Fruit fly (Drosophila melanogaster) whole organism, embryonic: Measurements from ENCODE around the gene sit.

Source experiments
- B-H1 ChIP-seq: fragments of 200-800 bp; sonication (Bioruptor generic); IDR thresholded peaks from 3 replicates; pipeline ENCODE4 v1.3.6; 2022; ENCODE audit warnings: missing biosample characterization, missing genetic modification characterization
- BEAF-32 ChIP-seq: fragments of 200-800 bp; sonication (Bioruptor generic); optimal IDR thresholded peaks from 3 replicates; lab custom pipeline; 2017; ENCODE audit warnings: missing biosample characterization, missing genetic modification characterization, mild to moderate bottlenecking, moderate library complexity, missing genetic modification reagents
- CG10543 ChIP-seq: fragments of 200-800 bp; sonication (Bioruptor generic); optimal IDR thresholded peaks from 3 replicates; lab custom pipeline; 2017; ENCODE audit warnings: missing biosample characterization, mild to moderate bottlenecking, missing genetic modification characterization, moderate library complexity
- CG10959 ChIP-seq: fragments of 200-800 bp; sonication (Bioruptor generic); IDR thresholded peaks from 2 replicates; pipeline ENCODE4 v1.3.6; 2022; ENCODE audit warnings: missing biosample characterization, missing genetic modification characterization
- CG12769 ChIP-seq: fragments of 200-800 bp; sonication (Bioruptor generic); optimal IDR thresholded peaks from 2 replicates; lab custom pipeline; 2019; ENCODE audit warnings: missing biosample characterization, mild to moderate bottlenecking, missing genetic modification characterization, moderate library complexity
- CG13424 ChIP-seq: fragments of 200-800 bp; sonication (Bioruptor generic); optimal IDR thresholded peaks from 2 replicates; lab custom pipeline; 2019; ENCODE audit warnings: missing biosample characterization, mild to moderate bottlenecking, missing genetic modification characterization, moderate library complexity
- CG15269 ChIP-seq: fragments of 200-800 bp; sonication (Bioruptor generic); optimal IDR thresholded peaks from 2 replicates; lab custom pipeline; 2018; ENCODE audit warnings: missing biosample characterization, mild to moderate bottlenecking, missing genetic modification characterization, moderate library complexity
- CG15514 ChIP-seq: fragments of 200-800 bp; sonication (Bioruptor generic); optimal IDR thresholded peaks from 3 replicates; lab custom pipeline; 2017; ENCODE audit warnings: missing biosample characterization, missing genetic modification characterization, mild to moderate bottlenecking, moderate library complexity, missing genetic modification reagents
- CG18599 ChIP-seq: fragments of 200-800 bp; sonication (Bioruptor generic); optimal IDR thresholded peaks from 3 replicates; lab custom pipeline; 2017; ENCODE audit warnings: missing biosample characterization, missing genetic modification characterization, mild to moderate bottlenecking, moderate library complexity, missing genetic modification reagents
- CG3281 ChIP-seq: fragments of 200-800 bp; sonication (Bioruptor generic); optimal IDR thresholded peaks from 3 replicates; lab custom pipeline; 2017; ENCODE audit warnings: missing biosample characterization, mild to moderate bottlenecking, missing genetic modification characterization
- CG6689 ChIP-seq: fragments of 200-800 bp; sonication (Bioruptor generic); IDR thresholded peaks from 2 replicates; pipeline ENCODE4 v1.3.6; 2022; ENCODE audit warnings: missing biosample characterization, missing genetic modification characterization
- CG6765 ChIP-seq: fragments of 200-800 bp; sonication (Bioruptor generic); optimal IDR thresholded peaks from 3 replicates; lab custom pipeline; 2017; ENCODE audit warnings: missing biosample characterization, mild to moderate bottlenecking, missing genetic modification characterization
- CG8359 ChIP-seq: fragments of 200-800 bp; sonication (Bioruptor generic); optimal IDR thresholded peaks from 2 replicates; lab custom pipeline; 2017; ENCODE audit warnings: missing biosample characterization, mild to moderate bottlenecking, missing genetic modification characterization, borderline replicate concordance
- CG9437 ChIP-seq: fragments of 200-800 bp; sonication (Bioruptor generic); optimal IDR thresholded peaks from 2 replicates; lab custom pipeline; 2018; ENCODE audit warnings: missing biosample characterization, mild to moderate bottlenecking, missing genetic modification characterization
- Drgx ChIP-seq: fragments of 200-800 bp; sonication (Bioruptor generic); IDR thresholded peaks from 2 replicates; pipeline ENCODE4 v1.3.6; 2022; ENCODE audit warnings: missing biosample characterization, missing genetic modification characterization
- ERR ChIP-seq: fragments of 200-800 bp; sonication (Bioruptor generic); optimal IDR thresholded peaks from 2 replicates; lab custom pipeline; 2016; ENCODE audit warnings: missing biosample characterization, missing genetic modification characterization
- Eip74EF ChIP-seq, 2 experiments: fragments of 200-800 bp in 1 of 2; fragments of >200 bp in 1 of 2; sonication (Bioruptor generic) in 1 of 2; optimal IDR thresholded peaks; 2 replicates each; lab custom pipeline; 2017 to 2019; ENCODE audit warnings: missing biosample characterization in 2 of 2, missing genetic modification characterization in 2 of 2, mild to moderate bottlenecking in 1 of 2, moderate library complexity in 1 of 2
- Hey ChIP-seq: fragments of 200-800 bp; sonication (Bioruptor generic); optimal IDR thresholded peaks from 3 replicates; lab custom pipeline; 2018; ENCODE audit warnings: missing biosample characterization, mild to moderate bottlenecking, missing genetic modification characterization
- HmgZ ChIP-seq: fragments of 200-800 bp; sonication (Bioruptor generic); optimal IDR thresholded peaks from 2 replicates; lab custom pipeline; 2018; ENCODE audit warnings: missing biosample characterization, mild to moderate bottlenecking, missing genetic modification characterization
- MESR4 ChIP-seq: fragments of 200-800 bp; sonication (Bioruptor generic); optimal IDR thresholded peaks from 2 replicates; lab custom pipeline; 2018; ENCODE audit warnings: missing biosample characterization, mild to moderate bottlenecking, missing genetic modification characterization, moderate library complexity
- Med ChIP-seq: fragments of 200-800 bp; sonication (Bioruptor generic); peaks from one replicate; lab custom pipeline; 2016; ENCODE audit warnings: missing biosample characterization, missing genetic modification characterization, mild to moderate bottlenecking, inconsistent platforms, moderate library complexity
- Myb ChIP-seq: fragments of 200-800 bp; sonication (Bioruptor generic); optimal IDR thresholded peaks from 2 replicates; lab custom pipeline; 2016; ENCODE audit warnings: missing biosample characterization, missing genetic modification characterization
- Poxn ChIP-seq: fragments of 200-800 bp; sonication (Bioruptor generic); IDR thresholded peaks from 2 replicates; pipeline ENCODE4 v1.3.6; 2022; ENCODE audit warnings: missing biosample characterization, missing genetic modification characterization
- cas ChIP-seq: fragments of 200-800 bp; sonication (Bioruptor generic); IDR thresholded peaks from 2 replicates; pipeline ENCODE4 v1.3.6; 2022; ENCODE audit warnings: missing biosample characterization, missing genetic modification characterization
- chinmo ChIP-seq: fragments of 200-800 bp; sonication (Bioruptor generic); IDR thresholded peaks from 4 replicates; pipeline ENCODE4 v1.3.6; 2022; ENCODE audit warnings: missing biosample characterization, missing genetic modification characterization; ENCODE audit not compliant: partially characterized antibody
- cwo ChIP-seq: fragments of 200-800 bp; sonication (Bioruptor generic); optimal IDR thresholded peaks from 3 replicates; lab custom pipeline; 2017; ENCODE audit warnings: missing biosample characterization, missing genetic modification characterization, mild to moderate bottlenecking, moderate library complexity, missing genetic modification reagents
- dan ChIP-seq: fragments of 200-800 bp; sonication (Bioruptor generic); IDR thresholded peaks from 2 replicates; pipeline ENCODE4 v1.3.6; 2022; ENCODE audit warnings: missing biosample characterization, missing genetic modification characterization
- danr ChIP-seq: fragments of 200-800 bp; sonication (Bioruptor generic); IDR thresholded peaks from 2 replicates; pipeline ENCODE4 v1.3.6; 2022; ENCODE audit warnings: missing biosample characterization, missing genetic modification characterization
- dati ChIP-seq: fragments of 200-800 bp; sonication (Bioruptor generic); IDR thresholded peaks from 2 replicates; pipeline ENCODE4 v1.3.6; 2022; ENCODE audit warnings: missing biosample characterization, missing genetic modification characterization
- emc ChIP-seq: fragments of 200-800 bp; sonication (Bioruptor generic); optimal IDR thresholded peaks from 2 replicates; lab custom pipeline; 2016; ENCODE audit warnings: missing biosample characterization, missing genetic modification characterization
- exex ChIP-seq: fragments of 200-800 bp; sonication (Bioruptor generic); optimal IDR thresholded peaks from 4 replicates; lab custom pipeline; 2018; ENCODE audit warnings: missing biosample characterization, mild to moderate bottlenecking, missing genetic modification characterization, moderate library complexity
- gem ChIP-seq: fragments of 200-800 bp; sonication (Bioruptor generic); optimal IDR thresholded peaks from 2 replicates; lab custom pipeline; 2019; ENCODE audit warnings: missing biosample characterization, mild to moderate bottlenecking, missing genetic modification characterization, moderate library complexity
- grau ChIP-seq: fragments of 200-800 bp; optimal IDR thresholded peaks from 3 replicates; lab custom pipeline; 2019; ENCODE audit warnings: missing biosample characterization, mild to moderate bottlenecking, missing genetic modification characterization, moderate library complexity
- gro ChIP-seq: fragments of 200-800 bp; sonication (Bioruptor generic); optimal IDR thresholded peaks from 2 replicates; lab custom pipeline; 2016; ENCODE audit warnings: missing biosample characterization, missing genetic modification characterization
- lab ChIP-seq: fragments of 200-800 bp; sonication (Bioruptor generic); optimal IDR thresholded peaks from 3 replicates; lab custom pipeline; 2017; ENCODE audit warnings: missing biosample characterization, missing genetic modification characterization, mild to moderate bottlenecking, moderate library complexity, missing genetic modification reagents
- nerfin-1 ChIP-seq: fragments of 200-800 bp; sonication (Bioruptor generic); optimal IDR thresholded peaks from 3 replicates; lab custom pipeline; 2019; ENCODE audit warnings: missing biosample characterization, mild to moderate bottlenecking, missing genetic modification characterization, moderate library complexity
- sens ChIP-seq: fragments of 200-800 bp; sonication (Bioruptor generic); peaks from one replicate; lab custom pipeline; 2016; ENCODE audit warnings: missing biosample characterization, missing genetic modification characterization
- ssp ChIP-seq: fragments of 200-800 bp; sonication (Bioruptor generic); IDR thresholded peaks from 2 replicates; pipeline ENCODE4 v1.3.6; 2022; ENCODE audit warnings: missing biosample characterization, missing genetic modification characterization
- sug ChIP-seq: fragments of 200-800 bp; optimal IDR thresholded peaks from 2 replicates; lab custom pipeline; 2019; ENCODE audit warnings: missing biosample characterization, mild to moderate bottlenecking, missing genetic modification characterization, moderate library complexity
- tin ChIP-seq: fragments of 200-800 bp; sonication (Bioruptor generic); optimal IDR thresholded peaks from 3 replicates; lab custom pipeline; 2016; ENCODE audit warnings: missing biosample characterization, missing genetic modification characterization
- vnd ChIP-seq: fragments of 200-800 bp; sonication (Bioruptor generic); IDR thresholded peaks from 3 replicates; pipeline ENCODE4 v1.3.6; 2022; ENCODE audit warnings: missing biosample characterization, missing genetic modification characterization; ENCODE audit not compliant: partially characterized antibody

Gene sit

dm6 chr3R:22595293-22595868 lies 33.0 kb upstream of the sit start (continued):
- no peak for TF ChIP-seq CG8359 (GFP tag; lab: Kevin White, UChicago)
- no peak for TF ChIP-seq Poxn (GFP tag; lab: Robert Waterston, UW)
- no peak for TF ChIP-seq CG15269
- no peak for TF ChIP-seq ERR (GFP tag; lab: Kevin White, UChicago)
- no peak for TF ChIP-seq CG9437 (GFP tag; lab: Kevin White, UChicago)
- TF ChIP-seq HmgZ (tag; lab: Kevin White, UChicago): peak; percentile 30
- TF ChIP-seq chinmo (GFP tag; lab: Robert Waterston, UW): 0 out of 4 replicates have a peak, but pooled peaks have one; percentile 13
- TF ChIP-seq CG6689 (GFP tag; lab: Robert Waterston, UW): no peak
- peak; percentile 88 for TF ChIP-seq sug (tag; lab: Kevin White, UChicago)
- no peak for TF ChIP-seq dati (GFP tag; lab: Robert Waterston, UW)
- no peak for TF ChIP-seq MESR4 (GFP tag; lab: Kevin White, UChicago)
- TF ChIP-seq CG12769 (tag; lab: Kevin White, UChicago): peak; percentile 45
- no peak for TF ChIP-seq nerfin-1 (tag; lab: Kevin White, UChicago)
- TF ChIP-seq CG15514 (GFP tag; lab: Kevin White, UChicago): peak; percentile 38
- TF ChIP-seq Hey: no peak
- TF ChIP-seq CG3281 (GFP tag; lab: Kevin White, UChicago): peak; percentile 4
- TF ChIP-seq emc (GFP tag; lab: Kevin White, UChicago): no peak
- TF ChIP-seq Myb (GFP tag; lab: Kevin White, UChicago): no peak
- TF ChIP-seq gro: peak; percentile 85
- peak; percentile 95 for TF ChIP-seq exex (tag; lab: Kevin White, UChicago)
- no peak for TF ChIP-seq cas
- TF ChIP-seq vnd (GFP tag; lab: Robert Waterston, UW): 0 out of 3 replicates have a peak, but pooled peaks have one; percentile 29
- TF ChIP-seq CG18599 (GFP tag; lab: Kevin White, UChicago): peak; percentile 30
- peak; percentile 13 for TF ChIP-seq cwo
- TF ChIP-seq Med (GFP tag; lab: Kevin White, UChicago): peak; percentile 59
- peak; percentile 68 for TF ChIP-seq lab (GFP tag; lab: Kevin White, UChicago)
- no peak for TF ChIP-seq grau (tag; lab: Kevin White, UChicago)
- no peak for TF ChIP-seq tin (GFP tag; lab: Kevin White, UChicago)
- no peak for TF ChIP-seq dan (GFP tag; lab: Robert Waterston, UW)
- no peak for TF ChIP-seq B-H1 (GFP tag; lab: Robert Waterston, UW)
- no peak for TF ChIP-seq BEAF-32 (GFP tag; lab: Kevin White, UChicago)
- no peak for TF ChIP-seq danr
- TF ChIP-seq CG10959 (GFP tag; lab: Robert Waterston, UW): no peak
- TF ChIP-seq ssp (GFP tag; lab: Robert Waterston, UW): no peak
- TF ChIP-seq Eip74EF (GFP tag; optimal IDR thresholded peaks at IDR 0.05; lab: Kevin White, UChicago): peak in 1 of 2 experiments; percentile 9
- TF ChIP-seq sens: peak; percentile 71
- TF ChIP-seq CG13424: no peak
- peak; percentile 17 for TF ChIP-seq CG10543 (GFP tag; lab: Kevin White, UChicago)

dm6 chr3R:22594257-22594656 lies 31.9 kb upstream of the sit start:
- 0 out of 2 replicates have a peak, but pooled peaks have one; percentile 59 for TF ChIP-seq Drgx (GFP tag; lab: Robert Waterston, UW)
- no peak for TF ChIP-seq CG6765 (GFP tag; lab: Kevin White, UChicago)
- TF ChIP-seq gem (tag; lab: Kevin White, UChicago): peak; percentile 19
